Comparison of ENCODE assay signal across 5 worm cellular contexts in genomic region chrV:15978232-15978764, ce11.
TF ChIP-seq lines count a peak whose summit lies in the region.

TSS of gene oac-20 (plus strand) at chrV:15978714.

TF ChIP-seq in whole organism, L1 larva, 84 proteins besides CTCF, POLR2A, EP300 and RAD21:
- TF ChIP-seq elt-2 (tag; optimal IDR thresholded peaks at IDR 0.05; lab: Kevin White, UChicago) (peak; percentile 84), mep-1 (tag; optimal IDR thresholded peaks at IDR 0.05; lab: Kevin White, UChicago) (no peak), nhr-20 (tag; optimal IDR thresholded peaks at IDR 0.05; lab: Kevin White, UChicago) (no peak)
TF ChIP-seq in whole organism, L1 larva: peak in this region for 1.

TF ChIP-seq in whole organism, L2 larva, 48 proteins besides CTCF, POLR2A, EP300 and RAD21:
- TF ChIP-seq ztf-11 (tag; optimal IDR thresholded peaks at IDR 0.05; lab: Kevin White, UChicago) (no peak), fos-1 (tag; optimal IDR thresholded peaks at IDR 0.05; lab: Kevin White, UChicago) (peak; percentile 76)

TF ChIP-seq in whole organism, L3 larva, 47 proteins besides CTCF, POLR2A, EP300 and RAD21:
- TF ChIP-seq ceh-28 (tag; optimal IDR thresholded peaks at IDR 0.05; lab: Kevin White, UChicago) (no peak), egl-5 (tag; optimal IDR thresholded peaks at IDR 0.05; lab: Kevin White, UChicago) (no peak), elt-2 (tag; optimal IDR thresholded peaks at IDR 0.05; lab: Kevin White, UChicago) (peak; percentile 92), ama-1 (optimal IDR thresholded peaks at IDR 0.05; lab: Kevin White, UChicago) (no peak), pqm-1 (tag; optimal IDR thresholded peaks at IDR 0.05; lab: Kevin White, UChicago) (peak; percentile 76), hmg-11 (tag; optimal IDR thresholded peaks at IDR 0.05; lab: Kevin White, UChicago) (no peak), nhr-12 (tag; optimal IDR thresholded peaks at IDR 0.05; lab: Kevin White, UChicago) (no peak), lsy-12 (tag; optimal IDR thresholded peaks at IDR 0.05; lab: Kevin White, UChicago) (no peak), unc-39 (tag; optimal IDR thresholded peaks at IDR 0.05; lab: Kevin White, UChicago) (no peak), nhr-76 (tag; optimal IDR thresholded peaks at IDR 0.05; lab: Kevin White, UChicago) (no peak)

TF ChIP-seq in whole organism, L4 larva, 104 proteins besides CTCF, POLR2A, EP300 and RAD21:
- no peak for TF ChIP-seq zfp-3 (GFP tag; conservative IDR thresholded peaks at IDR 0.05; lab: Robert Waterston, UW)
- peak; percentile 66 for TF ChIP-seq php-3 (GFP tag; IDR thresholded peaks at IDR 0.05; lab: Robert Waterston, UW)
- peak; percentile 96 for TF ChIP-seq dmd-6 (GFP tag; IDR thresholded peaks at IDR 0.05; lab: Robert Waterston, UW)
- no peak for TF ChIP-seq F37D6.2 (tag; optimal IDR thresholded peaks at IDR 0.05; lab: Kevin White, UChicago)
- peak; percentile 90 for TF ChIP-seq pqm-1 (tag; optimal IDR thresholded peaks at IDR 0.05; lab: Kevin White, UChicago)
- TF ChIP-seq lin-1 (GFP tag; IDR thresholded peaks at IDR 0.05; lab: Robert Waterston, UW) = no peak
- TF ChIP-seq arid-1 (GFP tag; conservative IDR thresholded peaks at IDR 0.05; lab: Robert Waterston, UW) = no peak
- no peak for TF ChIP-seq lin-29 (GFP tag; IDR thresholded peaks at IDR 0.05; lab: Robert Waterston, UW)
- TF ChIP-seq tra-1 (GFP tag; IDR thresholded peaks at IDR 0.05; lab: Robert Waterston, UW) = 0 out of 2 replicates have a peak, but pooled peaks have one; percentile 58
- TF ChIP-seq mep-1 (tag; optimal IDR thresholded peaks at IDR 0.05; lab: Kevin White, UChicago) = no peak
- TF ChIP-seq ztf-7 (tag; optimal IDR thresholded peaks at IDR 0.05; lab: Kevin White, UChicago) = no peak
- TF ChIP-seq daf-8 (GFP tag; IDR thresholded peaks at IDR 0.05; lab: Robert Waterston, UW) = no peak
- TF ChIP-seq nhr-48 (tag; optimal IDR thresholded peaks at IDR 0.05; lab: Kevin White, UChicago) = peak; percentile 16
- TF ChIP-seq egl-27 (tag; optimal IDR thresholded peaks at IDR 0.05; lab: Kevin White, UChicago) = no peak
- TF ChIP-seq nhr-77 (tag; optimal IDR thresholded peaks at IDR 0.05; lab: Kevin White, UChicago) = peak; percentile 61

TF ChIP-seq in whole organism, young adult, 124 proteins besides CTCF, POLR2A, EP300 and RAD21:
- TF ChIP-seq unc-62 (GFP tag; optimal IDR thresholded peaks at IDR 0.05; lab: Kevin White, UChicago) = peak; percentile 95
- peak; percentile 78 for TF ChIP-seq nhr-80 (tag; optimal IDR thresholded peaks at IDR 0.05; lab: Kevin White, UChicago)
- TF ChIP-seq K11D2.4 (GFP tag; IDR thresholded peaks at IDR 0.05; lab: Robert Waterston, UW) = no peak
- peak; percentile 24 for TF ChIP-seq atf-7 (tag; optimal IDR thresholded peaks at IDR 0.05; lab: Kevin White, UChicago)
